Worm (Caenorhabditis elegans): ENCODE results near the gene cho-1.

The cho-1 gene

DNA sequence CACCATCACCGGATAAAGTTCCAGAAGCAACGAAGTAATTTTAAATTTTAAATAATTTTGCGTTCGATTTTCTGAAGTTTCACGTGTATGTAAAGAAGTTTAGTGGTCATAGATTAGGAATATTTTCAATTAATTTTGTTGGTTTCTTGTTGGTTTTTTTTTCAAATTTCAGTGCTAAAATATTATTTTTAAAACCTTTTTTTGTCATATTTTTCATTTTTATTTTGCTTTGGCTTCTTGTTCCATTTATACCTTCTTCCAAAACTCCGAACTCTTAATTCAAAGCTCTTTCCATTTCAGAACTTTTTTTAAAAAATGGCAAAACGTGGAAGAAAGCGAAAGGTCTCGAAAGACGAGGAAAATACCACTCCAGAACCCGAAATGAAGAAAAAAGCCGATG, 32.6 kb upstream of the cho-1 start, which contains the start of gene JC8.7:
JC8.7 (plus strand) TSS at position 301 of the 400 bp plus-strand sequence.
- TF ChIP-seq ets-7 (tag; optimal IDR thresholded peaks at IDR 0.05) (no peak), F13C5.2 (tag; optimal IDR thresholded peaks at IDR 0.05) (no peak), hmg-4 (GFP tag; optimal IDR thresholded peaks at IDR 0.05) (no peak), ceh-36 (tag; optimal IDR thresholded peaks at IDR 0.05) (no peak), ama-1 (optimal IDR thresholded peaks at IDR 0.05) (no peak), flt-1 (GFP tag; IDR thresholded peaks at IDR 0.05) (no peak), tbx-37 (GFP tag; conservative IDR thresholded peaks at IDR 0.05) (no peak), pes-1 (GFP tag; IDR thresholded peaks at IDR 0.05) (no peak), aly-1 (tag; optimal IDR thresholded peaks at IDR 0.05) (no peak), sea-1 (GFP tag; conservative IDR thresholded peaks at IDR 0.05) (no peak)

DNA sequence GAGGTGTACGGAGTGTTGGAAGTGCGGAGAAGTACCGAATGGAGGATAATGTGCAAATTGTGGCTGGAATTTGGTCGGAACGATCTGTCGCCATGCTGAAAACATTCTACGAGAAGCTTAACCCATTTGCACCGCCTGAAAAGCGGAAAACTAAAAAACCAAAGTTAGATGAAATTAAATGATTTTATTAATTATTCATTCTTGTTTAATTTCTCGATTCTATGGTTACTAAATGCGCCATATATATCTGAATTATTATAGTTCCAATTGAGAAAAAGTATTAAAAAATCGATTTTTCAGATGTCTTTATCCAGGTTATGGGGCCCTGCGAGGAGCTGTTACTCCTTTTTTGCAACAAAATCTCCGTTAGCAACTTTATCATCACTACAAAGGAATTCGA, 29.7 kb upstream of the cho-1 start, which contains the start of gene cox-11:
cox-11 (plus strand) TSS at position 301 of the 400 bp plus-strand sequence.
- TF ChIP-seq scrt-1 (GFP tag; IDR thresholded peaks at IDR 0.05) (0 out of 2 replicates have a peak, but pooled peaks have one; percentile 7), ceh-13 (GFP tag; optimal IDR thresholded peaks at IDR 0.05) (no peak)

DNA sequence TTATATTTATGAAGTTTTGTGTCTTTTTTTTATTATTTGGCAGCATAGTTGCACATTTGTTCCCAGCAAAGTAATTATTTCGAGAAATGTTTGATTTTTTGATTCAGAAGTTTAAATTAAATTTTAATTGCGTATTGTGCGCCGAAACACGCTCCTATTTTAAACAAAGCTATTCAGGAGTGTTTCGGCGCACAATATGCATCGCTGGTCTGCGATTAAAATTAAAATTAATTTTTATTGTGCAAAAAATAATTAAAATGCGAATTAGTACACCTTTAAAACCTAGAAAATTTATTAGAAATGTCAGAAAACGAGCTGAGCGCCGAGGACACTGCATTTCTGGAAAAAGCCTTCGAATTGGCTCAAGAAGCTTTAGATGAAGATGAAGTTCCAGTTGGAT, 29.0 kb upstream of the cho-1 start, which contains the start of gene JC8.4:
JC8.4 (plus strand) TSS at position 301 of the 400 bp plus-strand sequence.
- no peak for TF ChIP-seq hnd-1 (tag; optimal IDR thresholded peaks at IDR 0.05)
- TF ChIP-seq sea-1 (GFP tag; conservative IDR thresholded peaks at IDR 0.05), result no peak
- TF ChIP-seq B0310.2 (tag; optimal IDR thresholded peaks at IDR 0.05), result no peak
- no peak for TF ChIP-seq hmbx-1 (tag; optimal IDR thresholded peaks at IDR 0.05)
- no peak for TF ChIP-seq tbx-37 (GFP tag; conservative IDR thresholded peaks at IDR 0.05)
- no peak for TF ChIP-seq tbx-11 (GFP tag; IDR thresholded peaks at IDR 0.05)
- TF ChIP-seq aly-1 (tag; optimal IDR thresholded peaks at IDR 0.05), result no peak

DNA sequence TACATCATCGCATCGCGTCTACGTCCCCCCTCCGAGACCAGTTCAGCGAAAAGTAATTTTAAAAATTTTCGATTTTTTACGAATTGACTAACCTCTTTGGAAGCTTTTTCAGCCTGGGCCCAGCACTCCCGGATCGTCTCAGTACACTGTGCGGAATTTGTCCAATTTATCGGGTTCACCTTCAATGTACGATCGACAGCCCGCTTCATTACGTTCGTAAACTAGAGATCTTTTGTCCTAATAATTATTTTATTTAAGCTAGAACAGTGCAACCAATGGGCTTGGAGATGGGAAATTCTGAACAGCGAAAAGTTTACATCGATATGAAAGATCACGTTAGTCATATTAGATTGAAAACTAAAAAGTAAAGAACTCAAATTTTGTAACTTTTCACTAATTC, 27.0 kb upstream of the cho-1 start:
- TF ChIP-seq B0310.2 (tag; optimal IDR thresholded peaks at IDR 0.05) (no peak), tbx-11 (GFP tag; IDR thresholded peaks at IDR 0.05) (no peak), ceh-36 (tag; optimal IDR thresholded peaks at IDR 0.05) (no peak), pes-1 (GFP tag; IDR thresholded peaks at IDR 0.05) (no peak)

DNA sequence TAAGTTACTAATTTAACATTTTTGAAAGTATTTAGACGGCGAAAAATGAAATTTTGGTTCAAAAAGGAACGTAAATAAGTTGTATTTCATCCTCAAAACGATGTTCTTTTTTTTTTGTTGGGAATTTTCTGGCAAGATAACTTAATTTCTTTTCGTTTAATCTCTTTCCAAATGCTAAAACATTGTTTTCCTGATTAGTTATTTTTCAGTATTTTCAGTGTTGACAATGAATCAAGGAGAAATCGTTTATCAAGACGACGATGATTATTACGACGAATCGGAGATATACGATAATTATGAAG, 26.4 kb upstream of the cho-1 start, which contains the start of gene lin-54:
lin-54 (plus strand) TSS at position 203 of the 302 bp plus-strand sequence.
- no peak for TF ChIP-seq flt-1 (GFP tag; IDR thresholded peaks at IDR 0.05)
- no peak for TF ChIP-seq F13C5.2 (tag; optimal IDR thresholded peaks at IDR 0.05)
- no peak for TF ChIP-seq hmbx-1 (tag; optimal IDR thresholded peaks at IDR 0.05)
- no peak for TF ChIP-seq sea-1 (GFP tag; conservative IDR thresholded peaks at IDR 0.05)
- TF ChIP-seq B0310.2 (tag; optimal IDR thresholded peaks at IDR 0.05), result no peak
- TF ChIP-seq tra-4 (tag; optimal IDR thresholded peaks at IDR 0.05), result no peak
- no peak for TF ChIP-seq hmg-4 (GFP tag; optimal IDR thresholded peaks at IDR 0.05)
- TF ChIP-seq ceh-36 (tag; optimal IDR thresholded peaks at IDR 0.05), result no peak
- no peak for TF ChIP-seq aly-1 (tag; optimal IDR thresholded peaks at IDR 0.05)
- TF ChIP-seq tbx-11 (GFP tag; IDR thresholded peaks at IDR 0.05), result no peak

DNA sequence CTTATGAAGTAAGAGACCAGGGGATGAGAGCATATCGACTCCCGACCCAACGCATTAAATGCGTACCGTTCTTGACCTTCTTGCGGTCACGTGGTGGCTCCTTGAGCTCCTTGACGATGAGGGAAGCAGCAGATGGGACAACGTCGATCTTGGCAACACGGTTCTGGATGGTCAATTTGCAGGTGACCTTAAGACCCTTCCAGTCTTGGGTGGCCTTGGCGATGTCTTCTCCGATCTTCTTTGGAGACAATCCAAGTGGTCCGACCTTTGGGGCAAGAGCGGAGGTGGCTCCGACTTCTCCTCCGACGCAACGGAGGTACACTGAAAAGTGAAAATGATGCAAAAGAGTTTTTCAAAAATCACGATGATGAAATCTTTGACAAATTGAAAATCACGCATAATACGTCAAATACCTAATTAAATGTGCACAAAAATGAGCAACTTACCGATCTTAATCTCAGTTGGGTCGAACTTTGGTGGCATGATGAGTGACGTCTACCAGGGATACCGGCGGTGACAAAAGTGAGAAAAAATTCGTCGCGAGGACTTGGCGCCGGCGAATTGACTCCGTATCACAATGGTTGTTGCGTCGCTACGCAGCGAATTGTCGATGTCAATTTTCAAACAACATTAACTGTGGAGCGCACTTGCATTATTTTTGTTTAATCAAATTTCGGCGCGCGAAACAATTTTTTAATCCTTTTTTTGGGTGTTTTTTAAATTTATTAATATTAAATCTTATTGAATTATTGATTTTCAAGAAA, 25.9 kb upstream of the cho-1 start, which contains the start of gene rpl-12:
rpl-12 (minus strand) TSS at position 574 of the 764 bp plus-strand sequence.
- TF ChIP-seq hmbx-1 (tag; optimal IDR thresholded peaks at IDR 0.05) (no peak), tbx-37 (GFP tag; conservative IDR thresholded peaks at IDR 0.05) (peak; percentile 27; the same call in 1 of the 2 replicates), flt-1 (GFP tag; IDR thresholded peaks at IDR 0.05) (peak; percentile 44; the same call in 1 of the 2 replicates), F13C5.2 (tag; optimal IDR thresholded peaks at IDR 0.05) (peak; percentile 92), tbx-11 (GFP tag; IDR thresholded peaks at IDR 0.05) (peak; percentile 47; the same call in 1 of the 2 replicates), sea-1 (GFP tag; conservative IDR thresholded peaks at IDR 0.05) (peak; percentile 61; the same call in 1 of the 2 replicates), ama-1 (optimal IDR thresholded peaks at IDR 0.05) (no peak), ceh-36 (tag; optimal IDR thresholded peaks at IDR 0.05) (peak; percentile 37), pes-1 (GFP tag; IDR thresholded peaks at IDR 0.05) (peak; percentile 65), hmg-4 (GFP tag; optimal IDR thresholded peaks at IDR 0.05) (peak; percentile 72), hnd-1 (tag; optimal IDR thresholded peaks at IDR 0.05) (no peak)

DNA sequence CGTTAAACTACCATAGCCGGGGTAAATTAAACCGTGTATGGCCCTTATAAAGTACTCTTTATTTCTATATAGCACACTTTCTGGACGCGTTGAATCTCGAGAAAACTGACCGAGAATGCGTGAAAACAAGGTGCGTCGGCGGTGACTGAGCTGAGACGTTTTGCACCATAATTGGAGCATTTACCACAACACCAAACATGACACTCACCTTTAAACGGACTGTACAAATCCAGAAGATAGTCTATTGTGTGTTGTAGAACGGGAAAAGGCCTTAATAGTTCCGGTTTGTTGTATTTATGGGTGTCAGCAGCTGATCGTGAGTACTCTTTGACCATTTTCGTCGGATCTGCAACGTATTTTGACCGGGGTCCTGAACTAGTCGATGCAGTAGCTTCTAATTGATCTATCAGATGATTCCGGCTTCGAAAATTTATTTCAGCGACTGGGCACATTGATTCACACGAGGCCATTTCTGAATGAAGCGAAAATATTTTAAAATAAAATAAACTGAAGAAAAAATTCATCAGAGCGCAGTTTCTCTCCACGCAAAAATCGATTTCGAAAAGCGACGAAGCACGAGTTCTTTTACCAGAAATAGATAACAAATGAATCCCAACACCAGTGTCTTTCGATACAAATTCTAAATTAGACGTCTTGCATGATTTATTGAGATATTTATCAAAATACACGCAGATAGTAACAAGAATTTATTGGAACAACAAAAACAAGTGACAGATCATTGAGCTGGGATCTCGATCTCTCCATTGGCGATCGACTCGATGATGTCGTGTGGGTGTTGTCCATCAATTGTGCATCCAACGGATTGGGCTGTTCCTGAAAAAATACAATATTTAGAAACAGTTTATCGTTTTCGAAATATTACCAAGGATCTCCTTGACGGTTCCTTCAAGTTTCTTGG, 24.8 kb upstream of the cho-1 start, which contains the start of gene tag-115:
tag-115 (minus strand) TSS at position 472 of the 919 bp plus-strand sequence.
- TF ChIP-seq ama-1 (optimal IDR thresholded peaks at IDR 0.05) (no peak), scrt-1 (GFP tag; IDR thresholded peaks at IDR 0.05) (no peak), pes-1 (GFP tag; IDR thresholded peaks at IDR 0.05) (no peak), ceh-13 (GFP tag; optimal IDR thresholded peaks at IDR 0.05) (no peak), ets-7 (tag; optimal IDR thresholded peaks at IDR 0.05) (no peak), flt-1 (GFP tag; IDR thresholded peaks at IDR 0.05) (no peak), tbx-37 (GFP tag; conservative IDR thresholded peaks at IDR 0.05) (no peak), sea-1 (GFP tag; conservative IDR thresholded peaks at IDR 0.05) (no peak), B0310.2 (tag; optimal IDR thresholded peaks at IDR 0.05) (no peak), hmg-4 (GFP tag; optimal IDR thresholded peaks at IDR 0.05) (no peak), F13C5.2 (tag; optimal IDR thresholded peaks at IDR 0.05) (no peak), tbx-11 (GFP tag; IDR thresholded peaks at IDR 0.05) (no peak), hmbx-1 (tag; optimal IDR thresholded peaks at IDR 0.05) (no peak), ceh-36 (tag; optimal IDR thresholded peaks at IDR 0.05) (no peak), tra-4 (tag; optimal IDR thresholded peaks at IDR 0.05) (no peak), hnd-1 (tag; optimal IDR thresholded peaks at IDR 0.05) (no peak)

Measured in whole organism, early embryonic.